Worm (Caenorhabditis elegans) whole organism, L2 larva: ENCODE measurements around the gene C27A7.9.
A peak's percentile ranks its signal among the peaks of the same experiment; 100 is the strongest.

Source experiments
- C34F6.9 ChIP-seq: fragments of 150-350 bp; optimal IDR thresholded peaks from 2 replicates; lab custom pipeline; 2014; ENCODE audit warnings: missing biosample characterization, missing genetic modification characterization
- F13H6.1 ChIP-seq: sonication (generic microtip); optimal IDR thresholded peaks from 2 replicates; lab custom pipeline; 2016; ENCODE audit warnings: missing genetic modification characterization, missing compliant biosample characterization
- R02D3.7 ChIP-seq: fragments of 150-350 bp; optimal IDR thresholded peaks from 2 replicates; lab custom pipeline; 2014; ENCODE audit warnings: missing biosample characterization, missing genetic modification characterization
- alr-1 ChIP-seq: fragments of 150-350 bp; optimal IDR thresholded peaks from 2 replicates; lab custom pipeline; 2014; ENCODE audit warnings: missing biosample characterization, missing genetic modification characterization
- ama-1 ChIP-seq: fragments of 150-350 bp; optimal IDR thresholded peaks from 2 replicates; lab custom pipeline; 2018; ENCODE audit warnings: inconsistent platforms
- crh-2 ChIP-seq: sonication (generic microtip); optimal IDR thresholded peaks from 2 replicates; lab custom pipeline; 2017; ENCODE audit warnings: missing biosample characterization, missing genetic modification characterization
- dmd-4 ChIP-seq: sonication (generic microtip); optimal IDR thresholded peaks from 2 replicates; lab custom pipeline; 2017; ENCODE audit warnings: missing biosample characterization, missing genetic modification characterization
- egl-27 ChIP-seq: sonication (generic microtip); optimal IDR thresholded peaks from 3 replicates; lab custom pipeline; 2017; ENCODE audit warnings: missing biosample characterization, missing genetic modification reagents, missing genetic modification characterization
- elt-1 ChIP-seq: fragments of 150-350 bp; optimal IDR thresholded peaks from 2 replicates; lab custom pipeline; 2014; ENCODE audit warnings: missing biosample characterization, missing genetic modification characterization
- gmeb-1 ChIP-seq: fragments of 150-350 bp; optimal IDR thresholded peaks from 2 replicates; lab custom pipeline; 2014; ENCODE audit warnings: missing biosample characterization, missing genetic modification characterization
- lin-11 ChIP-seq: fragments of 150-350 bp; sonication (generic microtip); optimal IDR thresholded peaks from 2 replicates; lab custom pipeline; 2014; ENCODE audit warnings: missing biosample characterization, missing genetic modification characterization, inconsistent platforms, mixed read lengths
- lin-13 ChIP-seq: fragments of 150-350 bp; optimal IDR thresholded peaks from 2 replicates; lab custom pipeline; 2014; ENCODE audit warnings: missing biosample characterization, missing genetic modification reagents, missing genetic modification characterization
- lin-39 ChIP-seq: fragments of 150-350 bp; optimal IDR thresholded peaks from 2 replicates; lab custom pipeline; 2014; ENCODE audit warnings: missing biosample characterization, missing genetic modification reagents, missing genetic modification characterization
- lsy-2 ChIP-seq, 2 experiments: fragments of 150-350 bp in 1 of 2; sonication (generic microtip) in 1 of 2; optimal IDR thresholded peaks; 2 replicates each; lab custom pipeline; 2014 to 2017; ENCODE audit warnings: missing biosample characterization in 2 of 2, missing genetic modification characterization in 2 of 2
- mab-5 ChIP-seq: fragments of 150-350 bp; optimal IDR thresholded peaks from 2 replicates; lab custom pipeline; 2014; ENCODE audit warnings: missing biosample characterization, missing genetic modification characterization
- mdl-1 ChIP-seq, 2 experiments: fragments of 150-350 bp in 1 of 2; sonication (generic microtip) in 1 of 2; optimal IDR thresholded peaks; 2 replicates each; lab custom pipeline; 2017; ENCODE audit warnings: missing biosample characterization in 2 of 2, missing genetic modification characterization in 2 of 2
- nhr-10 ChIP-seq: sonication (generic microtip); optimal IDR thresholded peaks from 2 replicates; lab custom pipeline; 2017; ENCODE audit warnings: missing biosample characterization, missing genetic modification characterization
- nhr-11 ChIP-seq: fragments of 150-350 bp; optimal IDR thresholded peaks from 2 replicates; lab custom pipeline; 2014; ENCODE audit warnings: missing biosample characterization, missing genetic modification characterization
- nhr-129 ChIP-seq: fragments of 150-350 bp; optimal IDR thresholded peaks from 2 replicates; lab custom pipeline; 2014; ENCODE audit warnings: missing biosample characterization, missing genetic modification characterization
- nhr-23 ChIP-seq: fragments of 150-350 bp; optimal IDR thresholded peaks from 2 replicates; lab custom pipeline; 2014; ENCODE audit warnings: missing biosample characterization, missing genetic modification reagents, missing genetic modification characterization
- nhr-237 ChIP-seq: fragments of 150-350 bp; optimal IDR thresholded peaks from 2 replicates; lab custom pipeline; 2014; ENCODE audit warnings: missing biosample characterization, missing genetic modification characterization
- nhr-25 ChIP-seq: fragments of 150-350 bp; sonication (generic microtip); optimal IDR thresholded peaks from 3 replicates; lab custom pipeline; 2014; ENCODE audit warnings: missing biosample characterization, missing genetic modification characterization
- sem-4 ChIP-seq: fragments of 150-350 bp; optimal IDR thresholded peaks from 2 replicates; lab custom pipeline; 2014; ENCODE audit warnings: missing biosample characterization, missing genetic modification reagents, missing genetic modification characterization
- sma-3 ChIP-seq: sonication (generic microtip); optimal IDR thresholded peaks from 2 replicates; lab custom pipeline; 2016; ENCODE audit warnings: missing genetic modification reagents, missing genetic modification characterization, missing compliant biosample characterization
- sma-9 ChIP-seq, 2 experiments: fragments of 150-350 bp in 1 of 2; sonication (generic microtip) in 1 of 2; optimal IDR thresholded peaks; 2 replicates each; lab custom pipeline; 2014 to 2016; ENCODE audit warnings: missing genetic modification characterization in 2 of 2, mild to moderate bottlenecking in 1 of 2, missing biosample characterization in 1 of 2, missing compliant biosample characterization in 1 of 2, missing genetic modification reagents in 1 of 2, moderate library complexity in 1 of 2
- snpc-4 ChIP-seq: fragments of 150-350 bp; optimal IDR thresholded peaks from 2 replicates; lab custom pipeline; 2014; ENCODE audit warnings: missing biosample characterization, missing genetic modification characterization
- unc-55 ChIP-seq: fragments of 150-350 bp; sonication (generic microtip); optimal IDR thresholded peaks from 3 replicates; lab custom pipeline; 2014; ENCODE audit warnings: missing biosample characterization, missing genetic modification reagents, missing genetic modification characterization
- zag-1 ChIP-seq: fragments of 150-350 bp; optimal IDR thresholded peaks from 2 replicates; lab custom pipeline; 2014; ENCODE audit warnings: missing biosample characterization, missing genetic modification characterization

The C27A7.9 gene

ce11 chrV:12190943-12191569 lies 36.6 kb upstream of the C27A7.9 start, which contains the start of gene dpy-30:
Gene dpy-30, plus strand, starts transcription at chrV:12191519.
- TF ChIP-seq sma-3 (GFP tag; lab: Kevin White, UChicago) (peak; percentile 46), snpc-4 (tag; lab: Kevin White, UChicago) (peak; percentile 29), F13H6.1 (tag; lab: Kevin White, UChicago) (peak; percentile 41), nhr-10 (no peak), dmd-4 (tag; lab: Kevin White, UChicago) (no peak), unc-55 (GFP tag; lab: Kevin White, UChicago) (peak; percentile 75), C34F6.9 (tag; lab: Kevin White, UChicago) (peak; percentile 85), lsy-2 (tag; optimal IDR thresholded peaks at IDR 0.05; lab: Kevin White, UChicago) (peak; percentile 87 to 97), sma-9 (GFP tag; optimal IDR thresholded peaks at IDR 0.05; lab: Kevin White, UChicago) (peak; percentile 66), sma-9 (tag; optimal IDR thresholded peaks at IDR 0.05; lab: Kevin White, UChicago) (no peak), nhr-11 (no peak), crh-2 (peak; percentile 70), lin-13 (GFP tag; lab: Kevin White, UChicago) (peak; percentile 13), zag-1 (no peak), mdl-1 (tag; optimal IDR thresholded peaks at IDR 0.05; lab: Kevin White, UChicago) (no peak), nhr-237 (tag; lab: Kevin White, UChicago) (no peak), gmeb-1 (peak; percentile 69), lin-11 (tag; lab: Kevin White, UChicago) (peak; percentile 17), nhr-25 (tag; lab: Kevin White, UChicago) (peak; percentile 39), nhr-129 (tag; lab: Kevin White, UChicago) (peak; percentile 73)

DNA sequence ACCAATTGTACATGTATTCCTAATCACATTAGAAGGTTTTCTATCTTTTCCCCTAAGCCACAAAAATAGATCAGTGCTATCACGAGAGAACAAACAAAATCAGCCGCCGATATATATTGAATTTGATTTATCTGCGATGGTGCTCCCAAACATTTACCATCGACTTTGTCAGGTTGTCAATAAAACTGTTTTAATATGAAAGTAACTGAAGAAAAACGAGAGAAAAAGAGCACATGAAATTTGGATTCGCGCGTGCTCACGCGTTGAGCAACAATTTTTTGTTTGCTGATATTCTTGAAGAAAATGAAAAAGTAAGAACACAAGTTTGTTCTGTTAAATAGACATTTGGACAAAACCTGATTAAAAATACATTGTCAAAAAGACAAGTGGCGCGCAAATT lies 34.4 kb upstream of the C27A7.9 start:
- TF ChIP-seq dmd-4 (tag; lab: Kevin White, UChicago) (no peak), F13H6.1 (tag; lab: Kevin White, UChicago) (peak; percentile 51), nhr-10 (no peak), unc-55 (GFP tag; lab: Kevin White, UChicago) (no peak), nhr-25 (tag; lab: Kevin White, UChicago) (no peak), elt-1 (tag; lab: Kevin White, UChicago) (no peak), snpc-4 (tag; lab: Kevin White, UChicago) (no peak), mab-5 (tag; lab: Kevin White, UChicago) (no peak)

DNA sequence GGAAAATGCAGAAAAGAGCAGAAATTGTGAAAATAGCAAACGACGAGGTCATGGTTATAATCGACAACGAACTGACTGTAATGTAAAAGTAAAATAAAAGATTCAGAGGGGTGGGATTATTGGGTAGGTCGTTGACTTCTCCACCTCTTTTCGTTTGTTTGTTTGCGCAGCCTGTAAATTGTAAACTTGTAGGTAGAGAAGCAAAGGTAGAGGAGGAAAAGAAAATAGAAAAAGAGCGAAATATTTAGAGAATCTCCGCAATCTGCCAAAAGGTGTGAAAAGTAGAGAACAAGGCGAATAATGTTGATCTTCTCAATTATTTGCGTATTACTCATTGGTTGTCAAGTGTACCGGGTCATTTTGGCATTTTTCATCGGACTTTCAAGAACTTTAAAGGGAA lies 32.9 kb upstream of the C27A7.9 start, which contains the start of gene ZK863.8:
TSS of gene ZK863.8 (minus strand) at position 173 of the 400 bp plus-strand sequence.
- TF ChIP-seq alr-1 (no peak), nhr-23 (tag; lab: Kevin White, UChicago) (no peak), F13H6.1 (tag; lab: Kevin White, UChicago) (peak; percentile 23), nhr-129 (tag; lab: Kevin White, UChicago) (peak; percentile 18)

ce11 chrV:12184308-12184999 lies 30.0 kb upstream of the C27A7.9 start, which contains the start of gene srd-4:
Gene srd-4, plus strand, starts transcription at chrV:12184949.
- TF ChIP-seq snpc-4 (tag; lab: Kevin White, UChicago): peak; percentile 25
- peak; percentile 95 for TF ChIP-seq gmeb-1
- peak; percentile 79 for TF ChIP-seq unc-55 (GFP tag; lab: Kevin White, UChicago)
- TF ChIP-seq lin-13 (GFP tag; lab: Kevin White, UChicago): peak; percentile 1
- TF ChIP-seq sem-4 (tag; lab: Kevin White, UChicago): no peak
- peak; percentile 50 for TF ChIP-seq C34F6.9 (tag; lab: Kevin White, UChicago)
- no peak for TF ChIP-seq ama-1
- TF ChIP-seq lsy-2 (tag; optimal IDR thresholded peaks at IDR 0.05; lab: Kevin White, UChicago): peak; percentile 21 to 74

ce11 chrV:12183854-12184253 lies 29.4 kb upstream of the C27A7.9 start, which contains the start of gene usip-1:
Gene usip-1, minus strand, starts transcription at chrV:12184194.
- TF ChIP-seq R02D3.7 (tag; lab: Kevin White, UChicago) (no peak), gmeb-1 (no peak), nhr-129 (tag; lab: Kevin White, UChicago) (no peak), mab-5 (tag; lab: Kevin White, UChicago) (no peak), nhr-23 (tag; lab: Kevin White, UChicago) (no peak), egl-27 (tag; lab: Kevin White, UChicago) (no peak), lin-39 (tag; lab: Kevin White, UChicago) (no peak), nhr-11 (no peak)
- TF ChIP-seq, all 48 proteins: peak for 0
